Worm (Caenorhabditis elegans): ENCODE measurements around the gene C50F4.4.

C50F4.4 gene

ce11 chrV:9583323-9583644 lies 46.7 kb downstream of the C50F4.4 start, which contains the start of gene K09G1.1:
TSS of gene K09G1.1 (plus strand) at chrV:9583545.
- no peak for TF ChIP-seq mes-4 (tag; optimal IDR thresholded peaks at IDR 0.05)
- TF ChIP-seq tbx-9 (tag; optimal IDR thresholded peaks at IDR 0.05; ENCODE audit: borderline replicate concordance) = no peak
- TF ChIP-seq D2030.7 (GFP tag; IDR thresholded peaks at IDR 0.05) = no peak
- no peak for TF ChIP-seq let-607 (tag; optimal IDR thresholded peaks at IDR 0.05)
- no peak for TF ChIP-seq T07F8.4 (tag; optimal IDR thresholded peaks at IDR 0.05)
- TF ChIP-seq egrh-3 (GFP tag; IDR thresholded peaks at IDR 0.05) = no peak
- no peak for TF ChIP-seq xnd-1 (tag; optimal IDR thresholded peaks at IDR 0.05)
- no peak for TF ChIP-seq die-1 (tag; optimal IDR thresholded peaks at IDR 0.05)
- no peak for TF ChIP-seq nhr-120 (GFP tag; IDR thresholded peaks at IDR 0.05)

- TF ChIP-seq mxl-1 (tag; optimal IDR thresholded peaks at IDR 0.05) (no peak), lsy-27 (tag; optimal IDR thresholded peaks at IDR 0.05; ENCODE audit: borderline replicate concordance, insufficient read depth) (no peak), nhr-80 (tag; optimal IDR thresholded peaks at IDR 0.05) (no peak), somi-1 (GFP tag; optimal IDR thresholded peaks at IDR 0.05) (no peak), gei-17 (GFP tag; optimal IDR thresholded peaks at IDR 0.05) (no peak), let-526 (GFP tag; IDR thresholded peaks at IDR 0.05) (no peak), ccch-3 (GFP tag; optimal IDR thresholded peaks at IDR 0.05) (no peak), madf-10 (tag; optimal IDR thresholded peaks at IDR 0.05) (no peak), attf-6 (GFP tag; IDR thresholded peaks at IDR 0.05) (no peak), nhr-27 (tag; optimal IDR thresholded peaks at IDR 0.05) (no peak), F39B2.1 (GFP tag; IDR thresholded peaks at IDR 0.05) (no peak)
Measured at ce11 chrV:9584263-9584662, 47.7 kb downstream of the C50F4.4 start.
